Fruit fly (Drosophila melanogaster): ENCODE data around the gene CG13293.

DNA sequence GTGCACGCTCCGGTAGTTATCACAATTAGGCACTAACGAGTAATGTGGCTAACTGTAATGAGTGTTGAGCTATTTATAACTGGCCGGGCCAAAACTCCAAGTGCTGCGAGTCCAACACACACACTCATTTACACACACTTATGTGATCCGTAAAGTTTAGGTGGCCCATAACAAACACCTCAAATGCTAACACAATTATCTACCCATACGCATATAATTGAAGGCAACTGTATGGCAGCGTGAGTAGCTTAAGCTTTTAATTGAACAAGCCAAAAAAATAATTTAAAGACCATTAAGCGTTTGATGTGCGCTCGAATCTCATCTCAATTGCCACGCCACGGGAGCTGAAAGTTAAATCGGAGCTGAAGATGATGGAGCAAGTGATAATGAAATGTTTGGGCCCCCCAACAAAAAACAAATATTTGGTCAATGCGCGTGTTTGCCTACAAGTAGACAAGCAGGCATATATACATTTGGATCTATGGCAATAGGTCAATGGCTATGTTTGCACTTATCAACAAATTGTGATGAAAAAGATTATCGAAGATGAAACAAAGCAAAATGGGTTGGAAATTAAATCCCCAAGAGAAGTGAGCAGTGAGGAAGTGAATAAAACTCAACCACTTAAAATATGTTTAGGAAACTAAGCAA is 57.4 kb downstream of the CG13293 start, which contains the start of gene Cpr65Av:
- TF ChIP-seq row (GFP tag; IDR thresholded peaks at IDR 0.05), result no peak
- no peak for TF ChIP-seq run (tag; optimal IDR thresholded peaks at IDR 0.05)
- no peak for TF ChIP-seq Sry-δ (GFP tag; optimal IDR thresholded peaks at IDR 0.05)
- no peak for TF ChIP-seq CG4617 (GFP tag; optimal IDR thresholded peaks at IDR 0.05; ENCODE audit: borderline replicate concordance)
- no peak for TF ChIP-seq Fer2 (tag; optimal IDR thresholded peaks at IDR 0.05)
- TF ChIP-seq CG1233 (GFP tag; optimal IDR thresholded peaks at IDR 0.05), result peak; percentile 32
- no peak for TF ChIP-seq hkb (optimal IDR thresholded peaks at IDR 0.05)
- peak; percentile 28; the same call in 1 of the 2 replicates for TF ChIP-seq hkb (GFP tag; IDR thresholded peaks at IDR 0.05)
- no peak for TF ChIP-seq CG2889 (GFP tag; IDR thresholded peaks at IDR 0.05)
- peak; percentile 24 for TF ChIP-seq unpg (GFP tag; optimal IDR thresholded peaks at IDR 0.05)
